ENCODE assay signal across 1 fruit fly cellular context in the genomic region with DNA sequence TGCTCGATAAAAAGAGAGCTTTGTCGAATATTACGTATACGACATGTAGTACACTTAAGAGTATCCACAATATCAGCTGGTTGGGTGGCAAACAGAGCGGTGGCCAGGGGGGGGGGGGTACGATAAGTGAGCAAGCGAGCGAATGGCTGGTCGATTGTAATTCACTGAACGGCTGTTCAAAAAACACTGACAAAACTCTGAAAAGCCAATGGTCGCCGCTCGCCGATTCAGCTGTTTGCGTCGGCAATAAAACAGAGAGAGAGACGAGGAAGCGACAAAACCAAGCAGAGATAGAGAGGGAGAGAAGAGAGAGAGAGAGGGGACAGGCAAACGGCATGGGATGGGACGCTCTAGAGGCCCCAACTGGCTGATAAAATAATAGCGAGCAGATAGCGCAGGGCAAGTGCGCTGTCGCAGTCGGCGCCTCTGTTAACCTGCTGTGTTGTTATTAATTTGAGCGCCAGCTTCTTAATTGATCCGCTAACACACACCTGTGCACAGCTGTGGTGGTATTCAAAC.
A peak's percentile ranks its signal among the peaks of the same experiment; 100 is the strongest.
TF ChIP-seq lines count a peak whose summit lies in the region.

Gene cnc (minus strand): TSS at position 191 of the 519 bp plus-strand sequence.

TF ChIP-seq in whole organism, embryonic, 481 proteins besides CTCF, POLR2A, EP300 and RAD21 (continued from another document and continues in another):
- TF ChIP-seq CG34422 (GFP tag; IDR thresholded peaks at IDR 0.05; lab: Robert Waterston, UW) (no peak), Hsf (GFP tag; optimal IDR thresholded peaks at IDR 0.05; lab: Kevin White, UChicago) (no peak), seq (GFP tag; IDR thresholded peaks at IDR 0.05; lab: Robert Waterston, UW) (no peak), lmd (GFP tag; IDR thresholded peaks at IDR 0.05; lab: Robert Waterston, UW) (no peak), Meics (GFP tag; optimal IDR thresholded peaks at IDR 0.05; lab: Kevin White, UChicago) (no peak), CG1603 (tag; optimal IDR thresholded peaks at IDR 0.05; lab: Kevin White, UChicago) (no peak), zfh2 (GFP tag; optimal IDR thresholded peaks at IDR 0.05; lab: Kevin White, UChicago) (no peak), Atf-2 (GFP tag; optimal IDR thresholded peaks at IDR 0.05; lab: Kevin White, UChicago) (no peak), ab (GFP tag; optimal IDR thresholded peaks at IDR 0.05; lab: Kevin White, UChicago) (no peak), Aef1 (GFP tag; IDR thresholded peaks at IDR 0.05; lab: Robert Waterston, UW) (no peak), Six4 (GFP tag; optimal IDR thresholded peaks at IDR 0.05; lab: Kevin White, UChicago) (no peak), unpg (GFP tag; optimal IDR thresholded peaks at IDR 0.05; lab: Kevin White, UChicago) (no peak), peb (GFP tag; IDR thresholded peaks at IDR 0.05; lab: Robert Waterston, UW) (no peak), pan (optimal IDR thresholded peaks at IDR 0.05; lab: Kevin White, UChicago) (no peak), pan (GFP tag; optimal IDR thresholded peaks at IDR 0.05 in 1 of 2, IDR thresholded peaks at IDR 0.05 in 1 of 2) (no peak), CG13775 (GFP tag; optimal IDR thresholded peaks at IDR 0.05; lab: Kevin White, UChicago) (no peak), Abd-B (GFP tag; optimal IDR thresholded peaks at IDR 0.05; lab: Kevin White, UChicago) (no peak), Jarid2 (GFP tag; optimal IDR thresholded peaks at IDR 0.05; lab: Kevin White, UChicago) (peak; percentile 99), CG32767 (GFP tag; IDR thresholded peaks at IDR 0.05; lab: Robert Waterston, UW) (no peak), jumu (GFP tag; optimal IDR thresholded peaks at IDR 0.05; lab: Kevin White, UChicago) (no peak), Hr78 (GFP tag; optimal IDR thresholded peaks at IDR 0.05; lab: Kevin White, UChicago) (peak in 1 of 2 experiments; percentile 90), Ssrp (tag; optimal IDR thresholded peaks at IDR 0.05; lab: Kevin White, UChicago) (no peak), CG17385 (GFP tag; optimal IDR thresholded peaks at IDR 0.05; lab: Kevin White, UChicago) (peak; percentile 42), Sox100B (GFP tag; optimal IDR thresholded peaks at IDR 0.05; lab: Kevin White, UChicago) (no peak), E2f2 (GFP tag; IDR thresholded peaks at IDR 0.05; lab: Robert Waterston, UW) (peak; percentile 29; the same call in 1 of the 2 replicates), CG7372 (GFP tag; IDR thresholded peaks at IDR 0.05; lab: Robert Waterston, UW) (peak; percentile 84), Stat92E (GFP tag; optimal IDR thresholded peaks at IDR 0.05; lab: Kevin White, UChicago) (no peak), CG5180 (GFP tag; optimal IDR thresholded peaks at IDR 0.05; lab: Kevin White, UChicago) (peak; percentile 26), CG9727 (GFP tag; optimal IDR thresholded peaks at IDR 0.05; lab: Kevin White, UChicago) (no peak), Bdp1 (GFP tag; optimal IDR thresholded peaks at IDR 0.05; lab: Kevin White, UChicago) (no peak), HLH4C (GFP tag; IDR thresholded peaks at IDR 0.05; lab: Robert Waterston, UW; ENCODE audit: partially characterized antibody) (peak; percentile 7; the same call in 1 of the 3 replicates), lov (optimal IDR thresholded peaks at IDR 0.05; lab: Kevin White, UChicago) (no peak), lov (GFP tag; IDR thresholded peaks at IDR 0.05; lab: Robert Waterston, UW) (no peak), CG16779 (GFP tag; IDR thresholded peaks at IDR 0.05; lab: Robert Waterston, UW) (peak; percentile 63; the same call in 1 of the 2 replicates), sim (GFP tag; IDR thresholded peaks at IDR 0.05; lab: Robert Waterston, UW) (no peak), maf-S (GFP tag; optimal IDR thresholded peaks at IDR 0.05; lab: Kevin White, UChicago) (no peak), lbe (GFP tag; optimal IDR thresholded peaks at IDR 0.05; lab: Kevin White, UChicago) (peak; percentile 10), CG1024 (GFP tag; IDR thresholded peaks at IDR 0.05; lab: Robert Waterston, UW) (0 out of 2 replicates have a peak, but pooled peaks have one; percentile 34), CG13296 (GFP tag; optimal IDR thresholded peaks at IDR 0.05; lab: Kevin White, UChicago) (no peak), Bgb (GFP tag; IDR thresholded peaks at IDR 0.05; lab: Robert Waterston, UW; ENCODE audit: partially characterized antibody) (peak; percentile 35; the same call in 1 of the 2 replicates), CkIIα-i1 (GFP tag; IDR thresholded peaks at IDR 0.05; lab: Robert Waterston, UW) (no peak), dmrt99B (tag; optimal IDR thresholded peaks at IDR 0.05; lab: Kevin White, UChicago) (peak; percentile 34), BEAF-32 (GFP tag; optimal IDR thresholded peaks at IDR 0.05; lab: Kevin White, UChicago) (no peak), so (GFP tag; IDR thresholded peaks at IDR 0.05; lab: Robert Waterston, UW) (peak; percentile 79; the same call in 2 of the 3 replicates), pzg (GFP tag; optimal IDR thresholded peaks at IDR 0.05; lab: Kevin White, UChicago) (no peak), Trl (optimal IDR thresholded peaks at IDR 0.05; lab: Kevin White, UChicago) (peak; percentile 90 to 97), Trl (GFP tag; optimal IDR thresholded peaks at IDR 0.05; lab: Kevin White, UChicago) (peak; percentile 35), kay (GFP tag; optimal IDR thresholded peaks at IDR 0.05; lab: Kevin White, UChicago) (no peak), Hr51 (GFP tag; optimal IDR thresholded peaks at IDR 0.05; lab: Kevin White, UChicago) (peak in 1 of 2 experiments; percentile 6), sob (GFP tag; IDR thresholded peaks at IDR 0.05; lab: Robert Waterston, UW) (peak; percentile 49; the same call in 1 of the 2 replicates), CG12744 (GFP tag; optimal IDR thresholded peaks at IDR 0.05; lab: Kevin White, UChicago) (no peak), Oli (tag; optimal IDR thresholded peaks at IDR 0.05; lab: Kevin White, UChicago) (no peak), cad (GFP tag; optimal IDR thresholded peaks at IDR 0.05; lab: Kevin White, UChicago) (no peak), CG10431 (GFP tag; optimal IDR thresholded peaks at IDR 0.05; lab: Kevin White, UChicago) (no peak), ap (GFP tag; IDR thresholded peaks at IDR 0.05; lab: Robert Waterston, UW) (no peak), CG7745 (tag; optimal IDR thresholded peaks at IDR 0.05; lab: Kevin White, UChicago) (no peak), knrl (GFP tag; IDR thresholded peaks at IDR 0.05; lab: Robert Waterston, UW; ENCODE audit: partially characterized antibody) (0 out of 3 replicates have a peak, but pooled peaks have one; percentile 17), ham (GFP tag; IDR thresholded peaks at IDR 0.05; lab: Robert Waterston, UW) (no peak), CG17568 (GFP tag; optimal IDR thresholded peaks at IDR 0.05; lab: Kevin White, UChicago) (no peak), Opbp (GFP tag; IDR thresholded peaks at IDR 0.05; lab: Robert Waterston, UW; ENCODE audit: partially characterized antibody) (no peak), p53 (GFP tag; optimal IDR thresholded peaks at IDR 0.05; lab: Kevin White, UChicago) (no peak), gsb (GFP tag; IDR thresholded peaks at IDR 0.05; lab: Robert Waterston, UW) (no peak), sc (optimal IDR thresholded peaks at IDR 0.05; lab: Kevin White, UChicago) (no peak), sc (GFP tag; optimal IDR thresholded peaks at IDR 0.05; lab: Kevin White, UChicago) (no peak), CG10959 (GFP tag; IDR thresholded peaks at IDR 0.05; lab: Robert Waterston, UW) (no peak), HLH3B (GFP tag; IDR thresholded peaks at IDR 0.05; lab: Robert Waterston, UW) (no peak), CG18011 (GFP tag; optimal IDR thresholded peaks at IDR 0.05; lab: Kevin White, UChicago) (peak; percentile 41), CG11085 (GFP tag; IDR thresholded peaks at IDR 0.05; lab: Robert Waterston, UW) (no peak), D19B (GFP tag; optimal IDR thresholded peaks at IDR 0.05; lab: Kevin White, UChicago) (no peak), E2f1 (GFP tag; IDR thresholded peaks at IDR 0.05; lab: Robert Waterston, UW) (peak; percentile 21; the same call in 1 of the 2 replicates), Lhr (GFP tag; optimal IDR thresholded peaks at IDR 0.05; lab: Kevin White, UChicago) (no peak), CG7357 (GFP tag; IDR thresholded peaks at IDR 0.05; lab: Robert Waterston, UW) (no peak), rib (GFP tag; IDR thresholded peaks at IDR 0.05; lab: Robert Waterston, UW) (peak; percentile 59; the same call in 1 of the 2 replicates), CG6765 (GFP tag; optimal IDR thresholded peaks at IDR 0.05; lab: Kevin White, UChicago) (peak; percentile 17), pfk (GFP tag; optimal IDR thresholded peaks at IDR 0.05; lab: Kevin White, UChicago) (peak; percentile 32), CG3065 (GFP tag; optimal IDR thresholded peaks at IDR 0.05; lab: Kevin White, UChicago) (no peak), hkb (optimal IDR thresholded peaks at IDR 0.05; lab: Kevin White, UChicago) (no peak), hkb (GFP tag; IDR thresholded peaks at IDR 0.05; lab: Robert Waterston, UW) (peak; percentile 65), CG18764 (GFP tag; optimal IDR thresholded peaks at IDR 0.05; lab: Kevin White, UChicago) (no peak), gt (GFP tag; IDR thresholded peaks at IDR 0.05; lab: Robert Waterston, UW) (no peak), vnd (GFP tag; IDR thresholded peaks at IDR 0.05; lab: Robert Waterston, UW; ENCODE audit: partially characterized antibody) (no peak), Fer3 (tag; optimal IDR thresholded peaks at IDR 0.05; lab: Kevin White, UChicago) (no peak), cg (GFP tag; optimal IDR thresholded peaks at IDR 0.05; lab: Kevin White, UChicago) (no peak), CG14710 (tag; optimal IDR thresholded peaks at IDR 0.05; lab: Kevin White, UChicago) (no peak), unc-4 (GFP tag; IDR thresholded peaks at IDR 0.05; lab: Robert Waterston, UW; ENCODE audit: partially characterized antibody) (peak; percentile 42), CG7928 (GFP tag; optimal IDR thresholded peaks at IDR 0.05; lab: Kevin White, UChicago) (peak; percentile 24), sens (GFP tag; lab: Kevin White, UChicago) (peak; percentile 57), HmgZ (tag; optimal IDR thresholded peaks at IDR 0.05; lab: Kevin White, UChicago) (peak; percentile 51), sna (GFP tag; IDR thresholded peaks at IDR 0.05; lab: Robert Waterston, UW; ENCODE audit: partially characterized antibody) (peak; percentile 59; the same call in 1 of the 2 replicates), crol (GFP tag; IDR thresholded peaks at IDR 0.05; lab: Robert Waterston, UW) (peak; percentile 98), CG10565 (GFP tag; optimal IDR thresholded peaks at IDR 0.05; lab: Kevin White, UChicago) (no peak), CG12942 (GFP tag; optimal IDR thresholded peaks at IDR 0.05; lab: Kevin White, UChicago) (no peak), tap (tag; optimal IDR thresholded peaks at IDR 0.05; lab: Kevin White, UChicago) (no peak), usp (GFP tag; optimal IDR thresholded peaks at IDR 0.05; lab: Kevin White, UChicago) (no peak), CG14860 (GFP tag; IDR thresholded peaks at IDR 0.05; lab: Robert Waterston, UW; ENCODE audit: partially characterized antibody) (no peak), Sry-β (GFP tag; optimal IDR thresholded peaks at IDR 0.05; lab: Kevin White, UChicago) (no peak), CG7786 (GFP tag; optimal IDR thresholded peaks at IDR 0.05; lab: Kevin White, UChicago) (no peak), CG3726 (GFP tag; IDR thresholded peaks at IDR 0.05; lab: Robert Waterston, UW) (no peak), CG30020 (tag; optimal IDR thresholded peaks at IDR 0.05; lab: Kevin White, UChicago) (no peak), gsb-n (tag; optimal IDR thresholded peaks at IDR 0.05; lab: Kevin White, UChicago) (no peak), Hand (GFP tag; optimal IDR thresholded peaks at IDR 0.05; lab: Kevin White, UChicago) (peak; percentile 8), emc (GFP tag; optimal IDR thresholded peaks at IDR 0.05; lab: Kevin White, UChicago) (no peak), Gug (GFP tag; IDR thresholded peaks at IDR 0.05; lab: Robert Waterston, UW) (no peak), hbn (GFP tag; IDR thresholded peaks at IDR 0.05; lab: Robert Waterston, UW; ENCODE audit: partially characterized antibody) (peak; percentile 19; the same call in 1 of the 2 replicates), crc (GFP tag; optimal IDR thresholded peaks at IDR 0.05; lab: Kevin White, UChicago) (no peak), Neu2 (GFP tag; optimal IDR thresholded peaks at IDR 0.05; lab: Kevin White, UChicago; ENCODE audit: borderline replicate concordance) (no peak), CG1832 (GFP tag; optimal IDR thresholded peaks at IDR 0.05; lab: Kevin White, UChicago) (peak; percentile 25), Bteb2 (GFP tag; optimal IDR thresholded peaks at IDR 0.05; lab: Kevin White, UChicago) (no peak), eve (GFP tag; optimal IDR thresholded peaks at IDR 0.05; lab: Kevin White, UChicago) (no peak), sima (GFP tag; optimal IDR thresholded peaks at IDR 0.05; lab: Kevin White, UChicago) (no peak), CG8290 (GFP tag; optimal IDR thresholded peaks at IDR 0.05; lab: Kevin White, UChicago) (no peak), CG8290 (tag; optimal IDR thresholded peaks at IDR 0.05; lab: Kevin White, UChicago) (peak in 1 of 2 experiments; percentile 53), CG11504 (tag; optimal IDR thresholded peaks at IDR 0.05; lab: Kevin White, UChicago) (no peak), NK7.1 (GFP tag; optimal IDR thresholded peaks at IDR 0.05; lab: Kevin White, UChicago) (no peak), Adf1 (GFP tag; IDR thresholded peaks at IDR 0.05; lab: Robert Waterston, UW) (peak; percentile 97), Hr3 (GFP tag; optimal IDR thresholded peaks at IDR 0.05; lab: Kevin White, UChicago) (no peak), CG8765 (GFP tag; IDR thresholded peaks at IDR 0.05; lab: Robert Waterston, UW) (no peak), CG4707 (GFP tag; optimal IDR thresholded peaks at IDR 0.05; lab: Kevin White, UChicago) (no peak), eyg (GFP tag; optimal IDR thresholded peaks at IDR 0.05; lab: Kevin White, UChicago) (no peak), CG11456 (GFP tag; IDR thresholded peaks at IDR 0.05; lab: Robert Waterston, UW) (no peak), CG7839 (tag; optimal IDR thresholded peaks at IDR 0.05; lab: Kevin White, UChicago) (peak; percentile 18), slou (GFP tag; optimal IDR thresholded peaks at IDR 0.05; lab: Kevin White, UChicago) (no peak), fd3F (GFP tag; optimal IDR thresholded peaks at IDR 0.05; lab: Kevin White, UChicago) (no peak), ci (GFP tag; IDR thresholded peaks at IDR 0.05; lab: Robert Waterston, UW) (no peak; the same call in 1 of the 3 replicates), fd96Cb (tag; optimal IDR thresholded peaks at IDR 0.05; lab: Kevin White, UChicago) (no peak), HLHmδ (GFP tag; optimal IDR thresholded peaks at IDR 0.05; lab: Kevin White, UChicago) (no peak), Lim3 (GFP tag; IDR thresholded peaks at IDR 0.05; lab: Robert Waterston, UW) (no peak)
